Fruit fly (Drosophila melanogaster): ENCODE results near the gene PolI.

dm6 chr3R:8272573-8273165, 39.4 kb downstream of the PolI start:
- TF ChIP-seq Sin3A (optimal IDR thresholded peaks at IDR 0.05), result no peak
- TF ChIP-seq h (optimal IDR thresholded peaks at IDR 0.05), result no peak

Measured in Kc167 (cell line).